Fruit fly (Drosophila melanogaster) whole organism, adult: ENCODE measurements around the gene CG14185.

Experiments
- CG11617 ChIP-seq: fragments of 200-800 bp; sonication (Bioruptor generic); optimal IDR thresholded peaks from 2 replicates; lab custom pipeline; 2017; ENCODE audit warnings: mild to moderate bottlenecking, missing biosample characterization, missing genetic modification reagents, missing genetic modification characterization
- CG12768 ChIP-seq: fragments of 200-800 bp; sonication (Bioruptor generic); optimal IDR thresholded peaks from 2 replicates; lab custom pipeline; 2017; ENCODE audit warnings: missing biosample characterization, missing genetic modification characterization, mild to moderate bottlenecking, moderate library complexity, missing genetic modification reagents
- CG14711 ChIP-seq: fragments of 200-800 bp; sonication (Bioruptor generic); optimal IDR thresholded peaks from 2 replicates; lab custom pipeline; 2018; ENCODE audit warnings: missing biosample characterization, mild to moderate bottlenecking, missing genetic modification characterization, moderate library complexity
- CG1620 ChIP-seq: fragments of 200-800 bp; sonication (Bioruptor generic); optimal IDR thresholded peaks from 2 replicates; lab custom pipeline; 2016; ENCODE audit warnings: missing biosample characterization, missing genetic modification characterization
- CG33017 ChIP-seq: fragments of 200-800 bp; sonication (Bioruptor generic); optimal IDR thresholded peaks from 2 replicates; lab custom pipeline; 2018; ENCODE audit warnings: missing biosample characterization, mild to moderate bottlenecking, missing genetic modification characterization, moderate library complexity
- CG5204 ChIP-seq: fragments of 200-800 bp; sonication (Bioruptor generic); optimal IDR thresholded peaks from 2 replicates; lab custom pipeline; 2016; ENCODE audit warnings: missing biosample characterization, missing genetic modification characterization
- CG7045 ChIP-seq: fragments of 200-800 bp; sonication (Bioruptor generic); optimal IDR thresholded peaks from 2 replicates; lab custom pipeline; 2017; ENCODE audit warnings: missing biosample characterization, mild to moderate bottlenecking, missing genetic modification characterization
- CG7101 ChIP-seq: fragments of 200-800 bp; sonication (Bioruptor generic); optimal IDR thresholded peaks from 2 replicates; lab custom pipeline; 2018; ENCODE audit warnings: missing biosample characterization, mild to moderate bottlenecking, missing genetic modification characterization, moderate library complexity
- Clk ChIP-seq: fragments of 200-800 bp; sonication (Bioruptor generic); optimal IDR thresholded peaks from 2 replicates; lab custom pipeline; 2017; ENCODE audit warnings: missing biosample characterization, missing genetic modification characterization
- Crg-1 ChIP-seq: fragments of 200-800 bp; sonication (Bioruptor generic); optimal IDR thresholded peaks from 2 replicates; lab custom pipeline; 2016; ENCODE audit warnings: missing biosample characterization, missing genetic modification characterization
- Hr96 ChIP-seq: fragments of 200-800 bp; sonication (Bioruptor generic); optimal IDR thresholded peaks from 2 replicates; lab custom pipeline; 2016; ENCODE audit warnings: missing biosample characterization, missing genetic modification characterization
- Mnt ChIP-seq: fragments of 200-800 bp; sonication (Bioruptor generic); optimal IDR thresholded peaks from 2 replicates; lab custom pipeline; 2016; ENCODE audit warnings: missing biosample characterization, mild to moderate bottlenecking, missing genetic modification characterization
- bab1 ChIP-seq: fragments of 200-800 bp; sonication (Bioruptor generic); optimal IDR thresholded peaks from 3 replicates; lab custom pipeline; 2019; ENCODE audit warnings: missing biosample characterization, mild to moderate bottlenecking, missing genetic modification characterization, moderate library complexity
- cic ChIP-seq: fragments of 200-800 bp; sonication (Bioruptor generic); optimal IDR thresholded peaks from 2 replicates; lab custom pipeline; 2017; ENCODE audit warnings: missing biosample characterization, mild to moderate bottlenecking, missing genetic modification characterization, moderate library complexity
- cnc ChIP-seq, 2 experiments: fragments of >200 bp; optimal IDR thresholded peaks; 2 replicates each; lab custom pipeline; 2017
- kay ChIP-seq: fragments of 200-800 bp; sonication (Bioruptor generic); peaks from one replicate; lab custom pipeline; 2016; ENCODE audit warnings: missing biosample characterization, missing genetic modification characterization, borderline replicate concordance
- ovo ChIP-seq: fragments of 200-800 bp; sonication (Bioruptor generic); optimal IDR thresholded peaks from 2 replicates; lab custom pipeline; 2016; ENCODE audit warnings: missing biosample characterization, missing genetic modification characterization
- pad ChIP-seq: fragments of 200-800 bp; sonication (Bioruptor generic); optimal IDR thresholded peaks from 3 replicates; lab custom pipeline; 2017; ENCODE audit warnings: missing biosample characterization, missing genetic modification characterization, mild to moderate bottlenecking, moderate library complexity, missing genetic modification reagents
- tj ChIP-seq: fragments of 200-800 bp; sonication (Bioruptor generic); optimal IDR thresholded peaks from 3 replicates; lab custom pipeline; 2017; ENCODE audit warnings: missing biosample characterization, mild to moderate bottlenecking, missing genetic modification characterization, moderate library complexity
- toe ChIP-seq: fragments of 200-800 bp; sonication (Bioruptor generic); optimal IDR thresholded peaks from 2 replicates; lab custom pipeline; 2016; ENCODE audit warnings: missing biosample characterization, missing genetic modification characterization

CG14185 gene

dm6 chr3L:20104543-20105046 is 1.3 kb upstream of the CG14185 start:
- TF ChIP-seq pad (GFP tag; lab: Kevin White, UChicago) (peak; percentile 39), tj (GFP tag; lab: Kevin White, UChicago) (no peak)

- TF ChIP-seq Hr96 (GFP tag; lab: Kevin White, UChicago) (no peak), cnc (optimal IDR thresholded peaks at IDR 0.05; lab: Kevin White, UChicago) (no peak)
Observed at dm6 chr3L:20111434-20111833, 5.5 kb downstream of the CG14185 start, which contains the start of gene Ir76b. Ir76b (minus strand) TSS chr3L:20111534.

dm6 chr3L:20112797-20113368 is 7.0 kb downstream of the CG14185 start, which contains the start of gene CG14187:
CG14187 (minus strand) TSS chr3L:20112847.
- TF ChIP-seq CG12768 (GFP tag; lab: Kevin White, UChicago) = no peak
- no peak for TF ChIP-seq CG7101 (tag; lab: Kevin White, UChicago)
- no peak for TF ChIP-seq CG33017
- no peak for TF ChIP-seq Mnt
- TF ChIP-seq tj (GFP tag; lab: Kevin White, UChicago) = peak; percentile 73
- TF ChIP-seq toe (GFP tag; lab: Kevin White, UChicago) = no peak
- TF ChIP-seq Hr96 (GFP tag; lab: Kevin White, UChicago) = no peak
- no peak for TF ChIP-seq CG14711
- no peak for TF ChIP-seq CG5204 (GFP tag; lab: Kevin White, UChicago)
- TF ChIP-seq kay (GFP tag; lab: Kevin White, UChicago) = no peak
- TF ChIP-seq bab1 (GFP tag; lab: Kevin White, UChicago) = peak; percentile 79
- no peak for TF ChIP-seq ovo (GFP tag; lab: Kevin White, UChicago)
- TF ChIP-seq CG11617 (GFP tag; lab: Kevin White, UChicago) = no peak
- TF ChIP-seq Crg-1 (GFP tag; lab: Kevin White, UChicago) = no peak
- no peak for TF ChIP-seq pad (GFP tag; lab: Kevin White, UChicago)

dm6 chr3L:20123038-20123437 is 17.1 kb downstream of the CG14185 start:
- peak; percentile 61 for TF ChIP-seq tj (GFP tag; lab: Kevin White, UChicago)
- TF ChIP-seq cnc (optimal IDR thresholded peaks at IDR 0.05; lab: Kevin White, UChicago) = no peak
- peak; percentile 12 for TF ChIP-seq kay (GFP tag; lab: Kevin White, UChicago)

- TF ChIP-seq ovo (GFP tag; lab: Kevin White, UChicago) = no peak
- no peak for TF ChIP-seq CG5204 (GFP tag; lab: Kevin White, UChicago)
- no peak for TF ChIP-seq cnc (optimal IDR thresholded peaks at IDR 0.05; lab: Kevin White, UChicago)
- no peak for TF ChIP-seq CG1620 (GFP tag; lab: Kevin White, UChicago)
- TF ChIP-seq bab1 (GFP tag; lab: Kevin White, UChicago) = no peak
- no peak for TF ChIP-seq Clk (GFP tag; lab: Kevin White, UChicago)
- TF ChIP-seq toe (GFP tag; lab: Kevin White, UChicago) = no peak
- TF ChIP-seq tj (GFP tag; lab: Kevin White, UChicago) = no peak
- no peak for TF ChIP-seq CG7045 (GFP tag; lab: Kevin White, UChicago)
- TF ChIP-seq kay (GFP tag; lab: Kevin White, UChicago) = no peak
- no peak for TF ChIP-seq Mnt
- no peak for TF ChIP-seq cic (GFP tag; lab: Kevin White, UChicago)
- TF ChIP-seq CG12768 (GFP tag; lab: Kevin White, UChicago) = no peak
- no peak for TF ChIP-seq CG11617 (GFP tag; lab: Kevin White, UChicago)
- TF ChIP-seq Hr96 (GFP tag; lab: Kevin White, UChicago) = no peak
- TF ChIP-seq Crg-1 (GFP tag; lab: Kevin White, UChicago) = no peak
- TF ChIP-seq CG7101 (tag; lab: Kevin White, UChicago) = no peak
- no peak for TF ChIP-seq CG14711
- TF ChIP-seq CG33017 = no peak
Observed at dm6 chr3L:20126106-20126505, 20.2 kb downstream of the CG14185 start.

dm6 chr3L:20127281-20127680 is 21.4 kb downstream of the CG14185 start, which contains the start of gene CG7365:
CG7365 (minus strand) TSS chr3L:20127381.
- TF ChIP-seq Mnt = no peak
- no peak for TF ChIP-seq Clk (GFP tag; lab: Kevin White, UChicago)
- no peak for TF ChIP-seq bab1 (GFP tag; lab: Kevin White, UChicago)
- TF ChIP-seq CG12768 (GFP tag; lab: Kevin White, UChicago) = no peak

- TF ChIP-seq Clk (GFP tag; lab: Kevin White, UChicago) (no peak), tj (GFP tag; lab: Kevin White, UChicago) (no peak), Crg-1 (GFP tag; lab: Kevin White, UChicago) (no peak), ovo (GFP tag; lab: Kevin White, UChicago) (no peak), bab1 (GFP tag; lab: Kevin White, UChicago) (peak; percentile 11), cic (GFP tag; lab: Kevin White, UChicago) (no peak)
Observed at dm6 chr3L:20129032-20129431, 23.1 kb downstream of the CG14185 start, which contains the start of gene gig. gig (plus strand) TSS chr3L:20129181.
